Fruit fly (Drosophila melanogaster): ENCODE measurements around the gene CG4598.

The CG4598 gene

dm6 chr2L:9918020-9918959 is at the start of gene CG4598, which contains the start of gene CG5885:
CG4598 (plus strand) TSS chr2L:9918618.
CG5885 (minus strand) TSS chr2L:9918330.
- TF ChIP-seq usp (GFP tag; optimal IDR thresholded peaks at IDR 0.05): no peak
- no peak for TF ChIP-seq Dll (optimal IDR thresholded peaks at IDR 0.05)
- no peak for TF ChIP-seq pan (optimal IDR thresholded peaks at IDR 0.05)
- TF ChIP-seq EcR (GFP tag; optimal IDR thresholded peaks at IDR 0.05): no peak
- no peak for TF ChIP-seq CG8478 (optimal IDR thresholded peaks at IDR 0.05)
- TF ChIP-seq psq (optimal IDR thresholded peaks at IDR 0.05): no peak

- no peak for TF ChIP-seq pan (optimal IDR thresholded peaks at IDR 0.05)
- TF ChIP-seq Dll (optimal IDR thresholded peaks at IDR 0.05): no peak
- no peak for TF ChIP-seq usp (GFP tag; optimal IDR thresholded peaks at IDR 0.05)
- TF ChIP-seq CG8478 (optimal IDR thresholded peaks at IDR 0.05): no peak
- TF ChIP-seq psq (optimal IDR thresholded peaks at IDR 0.05): no peak
- no peak for TF ChIP-seq EcR (GFP tag; optimal IDR thresholded peaks at IDR 0.05)
These were observed 35.9 kb upstream of the CG4598 start for dm6 chr2L:9882393-9882971.

DNA sequence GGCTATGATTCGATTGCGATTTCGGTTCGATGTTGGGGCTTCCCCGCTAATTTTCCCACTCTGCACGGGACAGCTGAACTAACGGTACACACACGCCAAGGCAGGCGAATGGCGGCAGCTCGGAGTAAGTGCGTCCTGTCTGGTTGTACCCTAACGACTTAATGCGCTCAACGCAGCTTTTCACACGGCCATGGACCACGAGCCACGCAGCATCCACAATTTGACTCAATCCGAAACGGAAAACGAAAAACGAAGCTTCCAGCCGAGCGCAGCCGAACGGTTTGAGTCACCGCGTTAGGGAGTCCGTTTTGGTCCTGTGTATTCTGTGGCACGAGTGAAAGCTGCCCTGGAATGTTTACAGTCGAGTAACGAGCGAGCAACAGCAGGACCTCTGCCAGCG is 32.3 kb upstream of the CG4598 start, which contains the start of gene nAChRalpha6:
Gene nAChRalpha6 (minus strand): TSS at position 165 of the 400 bp plus-strand sequence.
- TF ChIP-seq Dll (optimal IDR thresholded peaks at IDR 0.05): no peak
- TF ChIP-seq pan (optimal IDR thresholded peaks at IDR 0.05): no peak
- TF ChIP-seq usp (GFP tag; optimal IDR thresholded peaks at IDR 0.05): no peak
- no peak for TF ChIP-seq EcR (GFP tag; optimal IDR thresholded peaks at IDR 0.05)
- TF ChIP-seq psq (optimal IDR thresholded peaks at IDR 0.05): no peak
- TF ChIP-seq CG8478 (optimal IDR thresholded peaks at IDR 0.05): no peak

DNA sequence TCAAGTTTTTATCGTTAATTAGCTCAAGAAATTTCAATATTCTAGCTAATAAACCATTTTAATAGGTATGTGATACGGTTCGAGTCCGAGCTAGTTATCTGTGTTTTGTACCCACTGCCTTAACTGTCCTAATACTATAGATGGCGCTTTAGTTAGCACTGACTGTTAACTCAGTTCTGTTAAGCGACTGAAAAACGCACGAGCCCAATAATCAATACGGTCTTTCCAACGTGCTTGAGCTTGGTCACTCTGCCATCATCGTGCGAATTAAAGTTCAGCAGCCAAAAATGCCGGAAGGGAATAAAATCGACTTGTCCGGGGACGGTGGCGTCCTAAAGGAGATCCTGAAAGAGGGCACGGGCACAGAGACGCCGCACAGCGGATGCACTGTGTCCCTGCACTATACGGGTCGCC is 30.6 kb upstream of the CG4598 start, which contains the start of gene Fkbp59:
Gene Fkbp59 (plus strand): TSS at position 150 of the 414 bp plus-strand sequence.
- TF ChIP-seq CG8478 (optimal IDR thresholded peaks at IDR 0.05): no peak
- no peak for TF ChIP-seq usp (GFP tag; optimal IDR thresholded peaks at IDR 0.05)
- no peak for TF ChIP-seq psq (optimal IDR thresholded peaks at IDR 0.05)
- TF ChIP-seq EcR (GFP tag; optimal IDR thresholded peaks at IDR 0.05): no peak
- TF ChIP-seq Dll (optimal IDR thresholded peaks at IDR 0.05): no peak
- TF ChIP-seq pan (optimal IDR thresholded peaks at IDR 0.05): no peak

DNA sequence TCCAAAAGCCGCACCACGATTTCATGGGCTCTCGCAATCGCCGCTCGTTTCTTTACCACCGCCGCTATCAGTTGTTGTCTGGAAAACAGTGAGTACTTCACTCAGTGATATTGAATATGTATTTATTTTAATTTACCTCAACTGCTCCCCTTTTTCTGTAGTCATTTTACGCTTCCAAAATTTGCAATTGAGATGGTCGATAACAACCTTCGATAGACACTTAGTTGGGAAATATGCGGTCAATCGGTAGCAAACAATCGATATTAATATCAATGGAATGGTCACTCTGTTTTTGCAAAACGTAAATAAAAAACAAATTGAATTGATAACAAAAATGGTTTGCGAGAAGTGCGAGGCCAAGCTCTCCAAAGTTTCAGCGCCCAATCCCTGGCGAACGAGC is 27.8 kb upstream of the CG4598 start, which contains the start of the genes CG34183 and CG4537:
Gene CG34183 (minus strand): TSS at position 197 of the 400 bp plus-strand sequence.
Gene CG4537 (plus strand): TSS at position 310 of the 400 bp plus-strand sequence.
- TF ChIP-seq EcR (GFP tag; optimal IDR thresholded peaks at IDR 0.05) (no peak), usp (GFP tag; optimal IDR thresholded peaks at IDR 0.05) (no peak), Dll (optimal IDR thresholded peaks at IDR 0.05) (no peak), psq (optimal IDR thresholded peaks at IDR 0.05) (no peak), CG8478 (optimal IDR thresholded peaks at IDR 0.05) (no peak), pan (optimal IDR thresholded peaks at IDR 0.05) (no peak)

DNA sequence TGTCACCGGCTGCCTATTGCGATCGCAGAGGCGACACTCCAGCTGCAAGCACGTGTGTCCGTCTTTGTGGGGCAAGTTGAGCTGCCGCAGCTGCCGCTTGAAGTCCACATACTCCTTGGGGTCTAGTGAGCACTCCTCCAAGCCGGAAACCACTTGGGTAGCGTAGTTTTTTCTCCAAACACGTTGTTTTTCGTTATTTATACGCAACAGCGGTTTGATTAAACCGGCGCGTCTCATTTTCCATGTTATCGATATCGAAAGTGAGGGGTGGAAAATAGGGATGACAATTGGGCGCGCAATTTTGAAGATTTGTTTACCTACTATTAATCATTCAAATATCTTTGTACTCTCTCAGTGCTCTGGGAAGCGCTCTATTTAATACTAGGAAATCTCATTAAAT is 25.2 kb upstream of the CG4598 start, which contains the start of gene mtDNA-helicase:
Gene mtDNA-helicase (minus strand): TSS at position 264 of the 400 bp plus-strand sequence.
- TF ChIP-seq pan (optimal IDR thresholded peaks at IDR 0.05) (no peak), Dll (optimal IDR thresholded peaks at IDR 0.05) (no peak)

dm6 chr2L:9894193-9894592 is 24.2 kb upstream of the CG4598 start:
- no peak for TF ChIP-seq usp (GFP tag; optimal IDR thresholded peaks at IDR 0.05)

DNA sequence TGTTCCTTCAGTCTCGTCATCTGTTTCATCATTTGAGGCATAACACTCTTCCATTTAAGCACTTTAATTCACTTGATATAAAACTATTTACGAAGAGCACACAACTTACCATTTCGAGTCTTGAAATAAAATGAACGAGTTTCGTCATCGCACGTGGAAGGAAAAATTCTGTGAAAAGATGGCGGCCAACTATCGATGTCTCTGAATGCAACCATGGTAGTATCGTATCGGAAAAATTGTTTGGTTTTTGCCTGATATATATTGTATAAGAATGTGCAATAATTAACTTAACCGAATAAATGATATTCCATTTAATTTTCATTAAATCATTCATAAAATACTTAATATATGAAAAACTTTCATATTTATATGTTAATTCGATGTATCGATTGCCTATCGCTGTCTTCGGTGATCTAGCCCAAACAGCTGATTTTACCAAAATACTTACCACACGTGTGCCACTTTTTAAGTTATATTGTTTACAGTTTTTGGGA is 23.5 kb upstream of the CG4598 start, which contains the start of gene Bka:
Gene Bka (plus strand): TSS at position 417 of the 494 bp plus-strand sequence.
- TF ChIP-seq Dll (optimal IDR thresholded peaks at IDR 0.05) (no peak), CG8478 (optimal IDR thresholded peaks at IDR 0.05) (no peak), usp (GFP tag; optimal IDR thresholded peaks at IDR 0.05) (no peak), psq (optimal IDR thresholded peaks at IDR 0.05) (no peak), EcR (GFP tag; optimal IDR thresholded peaks at IDR 0.05) (no peak), pan (optimal IDR thresholded peaks at IDR 0.05) (no peak)

DNA sequence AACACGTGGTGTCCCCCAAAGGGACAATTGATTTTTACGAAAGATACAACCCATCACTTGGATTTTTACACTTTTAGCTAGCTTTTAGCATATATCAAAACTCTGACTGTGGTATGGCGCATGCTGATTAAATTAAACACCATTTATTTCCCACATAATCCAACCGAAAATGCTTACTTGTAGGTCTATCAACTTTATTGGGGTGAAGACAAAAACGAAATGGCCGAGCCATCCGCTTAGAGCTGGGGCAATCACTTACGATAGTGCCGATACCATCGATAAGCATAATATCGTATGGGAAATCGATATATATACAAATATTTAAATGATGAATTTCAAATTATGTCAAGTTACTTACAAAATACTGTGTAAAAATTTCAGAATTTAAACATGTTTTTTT is 21.1 kb upstream of the CG4598 start, which contains the start of gene RpS2:
Gene RpS2 (minus strand): TSS at position 257 of the 400 bp plus-strand sequence.
- TF ChIP-seq psq (optimal IDR thresholded peaks at IDR 0.05) (no peak), CG8478 (optimal IDR thresholded peaks at IDR 0.05) (no peak), pan (optimal IDR thresholded peaks at IDR 0.05) (no peak), Dll (optimal IDR thresholded peaks at IDR 0.05) (no peak), EcR (GFP tag; optimal IDR thresholded peaks at IDR 0.05) (no peak), usp (GFP tag; optimal IDR thresholded peaks at IDR 0.05) (no peak)

dm6 chr2L:9903028-9903427 is 15.4 kb upstream of the CG4598 start, which contains the start of gene Muc30E:
Muc30E (minus strand) TSS chr2L:9903128.
- TF ChIP-seq EcR (GFP tag; optimal IDR thresholded peaks at IDR 0.05): no peak
- no peak for TF ChIP-seq psq (optimal IDR thresholded peaks at IDR 0.05)
- no peak for TF ChIP-seq Dll (optimal IDR thresholded peaks at IDR 0.05)
- TF ChIP-seq CG8478 (optimal IDR thresholded peaks at IDR 0.05): no peak
- no peak for TF ChIP-seq usp (GFP tag; optimal IDR thresholded peaks at IDR 0.05)
- TF ChIP-seq pan (optimal IDR thresholded peaks at IDR 0.05): no peak

DNA sequence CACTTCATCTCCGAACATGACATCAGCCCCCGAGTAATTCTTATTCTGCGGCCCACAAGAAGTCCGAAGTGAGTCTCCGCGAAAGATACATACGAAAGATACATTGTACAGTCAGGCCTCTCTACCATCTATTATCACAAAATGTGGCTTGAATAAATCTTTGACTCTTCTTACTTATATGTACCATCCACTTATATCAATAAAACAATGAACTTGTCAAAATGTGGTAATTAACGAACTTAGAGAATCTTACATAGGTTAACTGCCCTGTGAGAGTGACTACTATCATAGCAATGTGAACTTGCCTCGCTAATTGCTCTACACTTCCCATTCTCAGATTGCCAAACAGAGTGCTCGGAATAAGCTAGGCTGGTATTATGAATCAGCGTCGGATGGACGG is 11.8 kb upstream of the CG4598 start:
- TF ChIP-seq CG8478 (optimal IDR thresholded peaks at IDR 0.05) (no peak), usp (GFP tag; optimal IDR thresholded peaks at IDR 0.05) (no peak), pan (optimal IDR thresholded peaks at IDR 0.05) (no peak), Dll (optimal IDR thresholded peaks at IDR 0.05) (no peak), psq (optimal IDR thresholded peaks at IDR 0.05) (no peak), EcR (GFP tag; optimal IDR thresholded peaks at IDR 0.05) (no peak)
